Worm (Caenorhabditis elegans): Measurements from ENCODE around the gene cpg-2.

DNA sequence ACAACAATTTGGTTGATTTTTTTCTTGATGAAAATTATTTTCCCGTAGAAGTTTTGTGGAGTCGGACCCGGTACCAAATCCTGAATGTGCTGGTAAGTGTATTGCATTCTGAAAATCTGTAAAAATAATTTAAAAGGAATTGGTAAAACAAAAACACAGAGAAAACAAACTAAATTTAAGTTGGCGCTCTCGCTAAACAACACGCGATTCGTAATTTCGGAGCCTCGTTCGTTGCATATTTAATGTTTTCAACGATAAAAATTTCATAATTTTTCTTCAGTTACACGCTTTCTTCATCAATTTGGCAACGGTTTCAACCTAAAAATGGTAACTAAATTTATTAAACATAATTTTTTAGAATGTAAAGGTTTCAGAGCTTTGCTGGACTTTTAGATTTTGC is 29.8 kb upstream of the cpg-2 start, which contains the start of the genes pot-1 and ggtb-1:
- TF ChIP-seq unc-62 (GFP tag; optimal IDR thresholded peaks at IDR 0.05) (no peak), F33H1.4 (GFP tag; IDR thresholded peaks at IDR 0.05) (no peak), egl-18 (GFP tag; IDR thresholded peaks at IDR 0.05) (no peak), Y79H2A.3 (GFP tag; conservative IDR thresholded peaks at IDR 0.05) (no peak), madf-3 (GFP tag; IDR thresholded peaks at IDR 0.05) (no peak), ztf-26 (tag; optimal IDR thresholded peaks at IDR 0.05) (no peak), ama-1 (optimal IDR thresholded peaks at IDR 0.05) (no peak), ama-1 (GFP tag; optimal IDR thresholded peaks at IDR 0.05) (no peak), pha-4 (tag; optimal IDR thresholded peaks at IDR 0.05) (no peak), mcd-1 (GFP tag; IDR thresholded peaks at IDR 0.05) (no peak), aptf-2 (GFP tag; conservative IDR thresholded peaks at IDR 0.05) (no peak), attf-3 (GFP tag; conservative IDR thresholded peaks at IDR 0.05) (peak; percentile 91), gei-17 (GFP tag; optimal IDR thresholded peaks at IDR 0.05) (no peak)
